Fruit fly (Drosophila melanogaster): ENCODE measurements around the gene CG18557.

- no peak for TF ChIP-seq pan (optimal IDR thresholded peaks at IDR 0.05)
- TF ChIP-seq psq (optimal IDR thresholded peaks at IDR 0.05) = no peak
- no peak for TF ChIP-seq Dll (optimal IDR thresholded peaks at IDR 0.05)
These were observed 6.1 kb upstream of the CG18557 start for dm6 chr2L:2851589-2851988.
